Fruit fly (Drosophila melanogaster) whole organism, embryonic: ENCODE data around the gene Awh.

Experiments
- Antp ChIP-seq: fragments of 200-800 bp; sonication (Bioruptor generic); optimal IDR thresholded peaks from 3 replicates; lab custom pipeline; 2016; ENCODE audit warnings: missing biosample characterization, missing genetic modification characterization
- Awh ChIP-seq: fragments of 200-800 bp; sonication (Bioruptor generic); IDR thresholded peaks from 2 replicates; pipeline ENCODE4, ENCODE4 v1.3.6; 2022; ENCODE audit warnings: missing biosample characterization, missing genetic modification characterization
- BEAF-32 ChIP-seq: fragments of 200-800 bp; sonication (Bioruptor generic); optimal IDR thresholded peaks from 3 replicates; lab custom pipeline; 2017; ENCODE audit warnings: missing biosample characterization, missing genetic modification characterization, mild to moderate bottlenecking, moderate library complexity, missing genetic modification reagents
- CG10543 ChIP-seq: fragments of 200-800 bp; sonication (Bioruptor generic); optimal IDR thresholded peaks from 3 replicates; lab custom pipeline; 2017; ENCODE audit warnings: missing biosample characterization, mild to moderate bottlenecking, missing genetic modification characterization, moderate library complexity
- CG11093 ChIP-seq: fragments of 200-800 bp; sonication (Bioruptor generic); IDR thresholded peaks from 3 replicates; pipeline ENCODE4 v1.3.6; 2022; ENCODE audit warnings: missing biosample characterization, missing genetic modification characterization
- CG12236 ChIP-seq: fragments of 200-800 bp; sonication (Bioruptor generic); optimal IDR thresholded peaks from 2 replicates; lab custom pipeline; 2016; ENCODE audit warnings: missing biosample characterization, missing genetic modification characterization
- CG15479 ChIP-seq: fragments of 200-800 bp; sonication (Bioruptor generic); optimal IDR thresholded peaks from 3 replicates; lab custom pipeline; 2019; ENCODE audit warnings: missing biosample characterization, mild to moderate bottlenecking, missing genetic modification characterization, moderate library complexity
- CG15514 ChIP-seq: fragments of 200-800 bp; sonication (Bioruptor generic); optimal IDR thresholded peaks from 3 replicates; lab custom pipeline; 2017; ENCODE audit warnings: missing biosample characterization, missing genetic modification characterization, mild to moderate bottlenecking, moderate library complexity, missing genetic modification reagents
- CG17612 ChIP-seq: fragments of 200-800 bp; sonication (Bioruptor generic); IDR thresholded peaks from 2 replicates; pipeline ENCODE4 v1.3.6; 2022; ENCODE audit warnings: missing biosample characterization, missing genetic modification characterization
- CG18599 ChIP-seq: fragments of 200-800 bp; sonication (Bioruptor generic); optimal IDR thresholded peaks from 3 replicates; lab custom pipeline; 2017; ENCODE audit warnings: missing biosample characterization, missing genetic modification characterization, mild to moderate bottlenecking, moderate library complexity, missing genetic modification reagents
- CG2120 ChIP-seq: fragments of 200-800 bp; sonication (Bioruptor generic); optimal IDR thresholded peaks from 3 replicates; lab custom pipeline; 2016; ENCODE audit warnings: missing biosample characterization, missing genetic modification characterization
- CG30020 ChIP-seq: fragments of 200-800 bp; optimal IDR thresholded peaks from 2 replicates; lab custom pipeline; 2019; ENCODE audit warnings: missing biosample characterization, mild to moderate bottlenecking, missing genetic modification characterization, moderate library complexity
- CG3281 ChIP-seq: fragments of 200-800 bp; sonication (Bioruptor generic); optimal IDR thresholded peaks from 3 replicates; lab custom pipeline; 2017; ENCODE audit warnings: missing biosample characterization, mild to moderate bottlenecking, missing genetic modification characterization
- CG3407 ChIP-seq: fragments of 200-800 bp; sonication (Bioruptor generic); optimal IDR thresholded peaks from 2 replicates; lab custom pipeline; 2018; ENCODE audit warnings: missing biosample characterization, mild to moderate bottlenecking, missing genetic modification characterization
- CG42726 ChIP-seq: fragments of 200-800 bp; sonication (Bioruptor generic); IDR thresholded peaks from 2 replicates; pipeline ENCODE4 v1.3.6; 2022; ENCODE audit warnings: missing biosample characterization, missing genetic modification characterization; ENCODE audit not compliant: partially characterized antibody
- CG43689 ChIP-seq: fragments of 200-800 bp; sonication (Bioruptor generic); IDR thresholded peaks from 2 replicates; pipeline ENCODE4 v1.3.6; 2022; ENCODE audit warnings: missing biosample characterization, missing genetic modification characterization
- CG4854 ChIP-seq: fragments of 200-800 bp; sonication (Bioruptor generic); optimal IDR thresholded peaks from 2 replicates; lab custom pipeline; 2016; ENCODE audit warnings: missing biosample characterization, missing genetic modification characterization, inconsistent platforms
- CG6683 ChIP-seq: fragments of 200-800 bp; sonication (Bioruptor generic); optimal IDR thresholded peaks from 2 replicates; lab custom pipeline; 2017; ENCODE audit warnings: missing biosample characterization, mild to moderate bottlenecking, missing genetic modification characterization, missing genetic modification reagents
- CG6813 ChIP-seq: fragments of 200-800 bp; sonication (Bioruptor generic); optimal IDR thresholded peaks from 2 replicates; lab custom pipeline; 2017; ENCODE audit warnings: missing biosample characterization, missing genetic modification characterization, mild to moderate bottlenecking, moderate library complexity, missing genetic modification reagents
- CG7372 ChIP-seq: fragments of 200-800 bp; sonication (Bioruptor generic); IDR thresholded peaks from 2 replicates; pipeline ENCODE4 v1.3.6; 2022; ENCODE audit warnings: missing biosample characterization, missing genetic modification characterization
- CG7745 ChIP-seq: fragments of 200-800 bp; sonication (Bioruptor generic); optimal IDR thresholded peaks from 2 replicates; lab custom pipeline; 2018; ENCODE audit warnings: missing biosample characterization, mild to moderate bottlenecking, missing genetic modification characterization, moderate library complexity
- CG8478 ChIP-seq: fragments of >200 bp; optimal IDR thresholded peaks from 2 replicates; lab custom pipeline; 2018
- CG9215 ChIP-seq: fragments of 200-800 bp; sonication (Bioruptor generic); IDR thresholded peaks from 2 replicates; pipeline ENCODE4 v1.3.6; 2022; ENCODE audit warnings: missing biosample characterization, missing genetic modification characterization
- Camta ChIP-seq: fragments of 200-800 bp; sonication (Bioruptor generic); optimal IDR thresholded peaks from 2 replicates; lab custom pipeline; 2016; ENCODE audit warnings: missing biosample characterization, missing genetic modification characterization
- Dp ChIP-seq: fragments of 200-800 bp; sonication (Bioruptor generic); optimal IDR thresholded peaks from 2 replicates; lab custom pipeline; 2018; ENCODE audit warnings: missing biosample characterization, mild to moderate bottlenecking, missing genetic modification characterization, moderate library complexity
- Fer1 ChIP-seq: fragments of 200-800 bp; sonication (Bioruptor generic); optimal IDR thresholded peaks from 2 replicates; lab custom pipeline; 2017; ENCODE audit warnings: missing biosample characterization, mild to moderate bottlenecking, missing genetic modification characterization
- Fer2 ChIP-seq: fragments of 200-800 bp; sonication (Bioruptor generic); optimal IDR thresholded peaks from 2 replicates; lab custom pipeline; 2018; ENCODE audit warnings: missing biosample characterization, mild to moderate bottlenecking, missing genetic modification characterization, moderate library complexity
- Gsc ChIP-seq: fragments of 200-800 bp; sonication (Bioruptor generic); IDR thresholded peaks from 2 replicates; pipeline ENCODE4 v1.3.6; 2022; ENCODE audit warnings: missing biosample characterization, missing genetic modification characterization
- Mrtf ChIP-seq: fragments of 200-800 bp; sonication (Bioruptor generic); IDR thresholded peaks from 3 replicates; pipeline ENCODE4 v1.3.6; 2022; ENCODE audit warnings: missing biosample characterization, missing genetic modification characterization
- Optix ChIP-seq: fragments of 200-800 bp; sonication (Bioruptor generic); IDR thresholded peaks from 3 replicates; pipeline ENCODE4 v1.3.6; 2022; ENCODE audit warnings: missing biosample characterization, missing genetic modification characterization
- PHDP ChIP-seq: fragments of 200-800 bp; sonication (Bioruptor generic); optimal IDR thresholded peaks from 3 replicates; lab custom pipeline; 2018; ENCODE audit warnings: missing biosample characterization, mild to moderate bottlenecking, missing genetic modification characterization, moderate library complexity
- Ravus ChIP-seq: fragments of 200-800 bp; sonication (Bioruptor generic); IDR thresholded peaks from 2 replicates; pipeline ENCODE4 v1.3.6; 2022; ENCODE audit warnings: missing biosample characterization, missing genetic modification characterization
- Rx ChIP-seq: fragments of 200-800 bp; sonication (Bioruptor generic); IDR thresholded peaks from 2 replicates; pipeline ENCODE4 v1.3.6; 2022; ENCODE audit warnings: missing biosample characterization, missing genetic modification characterization
- Side ChIP-seq: fragments of 200-800 bp; sonication (Bioruptor generic); optimal IDR thresholded peaks from 2 replicates; lab custom pipeline; 2016; ENCODE audit warnings: missing biosample characterization, missing genetic modification characterization
- Ssrp ChIP-seq: fragments of 200-800 bp; sonication (Bioruptor generic); optimal IDR thresholded peaks from 2 replicates; lab custom pipeline; 2018; ENCODE audit warnings: missing biosample characterization, mild to moderate bottlenecking, missing genetic modification characterization, moderate library complexity
- Xbp1 ChIP-seq: fragments of 200-800 bp; sonication (Bioruptor generic); optimal IDR thresholded peaks from 3 replicates; lab custom pipeline; 2016; ENCODE audit warnings: missing biosample characterization, mild to moderate bottlenecking, missing genetic modification characterization
- az2 ChIP-seq: fragments of 200-800 bp; sonication (Bioruptor generic); optimal IDR thresholded peaks from 3 replicates; lab custom pipeline; 2016; ENCODE audit warnings: missing biosample characterization, missing genetic modification characterization
- bowl ChIP-seq: fragments of 200-800 bp; sonication (Bioruptor generic); IDR thresholded peaks from 2 replicates; pipeline ENCODE4 v1.3.6; 2022; ENCODE audit warnings: missing biosample characterization, missing genetic modification characterization
- caup ChIP-seq: fragments of 200-800 bp; sonication (Bioruptor generic); optimal IDR thresholded peaks from 3 replicates; lab custom pipeline; 2017; ENCODE audit warnings: missing biosample characterization, mild to moderate bottlenecking, missing genetic modification characterization, moderate library complexity; ENCODE audit not compliant: severe bottlenecking
- ci ChIP-seq: fragments of 200-800 bp; sonication (Bioruptor generic); IDR thresholded peaks from 3 replicates; pipeline ENCODE4 v1.3.6; 2022; ENCODE audit warnings: missing biosample characterization, missing genetic modification characterization
- corto ChIP-seq: fragments of 200-800 bp; sonication (Bioruptor generic); optimal IDR thresholded peaks from 2 replicates; lab custom pipeline; 2016; ENCODE audit warnings: missing biosample characterization, mild to moderate bottlenecking, missing genetic modification characterization, moderate library complexity
- dan ChIP-seq: fragments of 200-800 bp; sonication (Bioruptor generic); IDR thresholded peaks from 2 replicates; pipeline ENCODE4 v1.3.6; 2022; ENCODE audit warnings: missing biosample characterization, missing genetic modification characterization
- grn ChIP-seq: fragments of 200-800 bp; sonication (Bioruptor generic); optimal IDR thresholded peaks from 3 replicates; lab custom pipeline; 2017; ENCODE audit warnings: missing biosample characterization, missing genetic modification characterization
- gsb ChIP-seq: fragments of 200-800 bp; sonication (Bioruptor generic); IDR thresholded peaks from 2 replicates; pipeline ENCODE4 v1.3.6; 2022; ENCODE audit warnings: missing biosample characterization, missing genetic modification characterization
- hth ChIP-seq: fragments of >200 bp; optimal IDR thresholded peaks from 2 replicates; lab custom pipeline; 2017; ENCODE audit warnings: inconsistent platforms
- knrl ChIP-seq: fragments of 200-800 bp; sonication (Bioruptor generic); IDR thresholded peaks from 3 replicates; pipeline ENCODE4 v1.3.6; 2022; ENCODE audit warnings: missing biosample characterization, missing genetic modification characterization; ENCODE audit not compliant: partially characterized antibody
- onecut ChIP-seq: fragments of 200-800 bp; sonication (Bioruptor generic); IDR thresholded peaks from 2 replicates; pipeline ENCODE4 v1.3.6; 2022; ENCODE audit warnings: missing biosample characterization, missing genetic modification characterization
- pnt ChIP-seq: fragments of 200-800 bp; sonication (Bioruptor generic); optimal IDR thresholded peaks from 3 replicates; lab custom pipeline; 2016; ENCODE audit warnings: missing biosample characterization, missing genetic modification characterization
- ranshi ChIP-seq: fragments of 200-800 bp; sonication (Bioruptor generic); IDR thresholded peaks from 2 replicates; pipeline ENCODE4 v1.3.6; 2022; ENCODE audit warnings: missing biosample characterization, missing genetic modification characterization
- rib ChIP-seq: fragments of 200-800 bp; sonication (Bioruptor generic); IDR thresholded peaks from 2 replicates; pipeline ENCODE4 v1.3.6; 2022; ENCODE audit warnings: missing biosample characterization, missing genetic modification characterization
- scrt ChIP-seq: fragments of 200-800 bp; sonication (Bioruptor generic); optimal IDR thresholded peaks from 2 replicates; lab custom pipeline; 2018; ENCODE audit warnings: missing biosample characterization, mild to moderate bottlenecking, missing genetic modification characterization, moderate library complexity
- ssp ChIP-seq: fragments of 200-800 bp; sonication (Bioruptor generic); IDR thresholded peaks from 2 replicates; pipeline ENCODE4 v1.3.6; 2022; ENCODE audit warnings: missing biosample characterization, missing genetic modification characterization
- zen ChIP-seq: fragments of 200-800 bp; sonication (Bioruptor generic); optimal IDR thresholded peaks from 3 replicates; lab custom pipeline; 2018; ENCODE audit warnings: missing biosample characterization, mild to moderate bottlenecking, missing genetic modification characterization, moderate library complexity

Awh gene

dm6 chr3L:3809943-3810342 lies 36.1 kb upstream of the Awh start, which contains the start of gene CG32262 (continued):
- TF ChIP-seq CG17612 (GFP tag; lab: Robert Waterston, UW) (no peak), CG2120 (no peak), bowl (GFP tag; lab: Robert Waterston, UW) (no peak), gsb (no peak), ranshi (GFP tag; lab: Robert Waterston, UW) (no peak), zen (tag; lab: Kevin White, UChicago) (no peak), Xbp1 (GFP tag; lab: Kevin White, UChicago) (no peak), Ssrp (tag; lab: Kevin White, UChicago) (no peak), onecut (GFP tag; lab: Robert Waterston, UW) (no peak), CG15479 (GFP tag; lab: Kevin White, UChicago) (no peak), CG30020 (tag; lab: Kevin White, UChicago) (no peak), ci (0 out of 3 replicates have a peak, but pooled peaks have one; percentile 29), Mrtf (GFP tag; lab: Robert Waterston, UW) (no peak), CG7372 (no peak), PHDP (tag; lab: Kevin White, UChicago) (no peak), CG6683 (GFP tag; lab: Kevin White, UChicago) (no peak), CG11093 (no peak), Antp (GFP tag; lab: Kevin White, UChicago) (no peak), CG18599 (GFP tag; lab: Kevin White, UChicago) (no peak), Dp (GFP tag; lab: Kevin White, UChicago) (peak; percentile 85), Fer2 (tag; lab: Kevin White, UChicago) (no peak), CG4854 (GFP tag; lab: Kevin White, UChicago) (no peak), CG6813 (no peak), pnt (no peak), Camta (GFP tag; lab: Kevin White, UChicago) (no peak), CG9215 (GFP tag; lab: Robert Waterston, UW) (no peak), BEAF-32 (GFP tag; lab: Kevin White, UChicago) (peak; percentile 59), CG7745 (tag; lab: Kevin White, UChicago) (no peak), Ravus (no peak), CG3281 (no peak), knrl (GFP tag; lab: Robert Waterston, UW) (no peak), CG43689 (GFP tag; lab: Robert Waterston, UW) (no peak), Optix (GFP tag; lab: Robert Waterston, UW) (no peak), az2 (GFP tag; lab: Kevin White, UChicago) (no peak), CG15514 (no peak), caup (GFP tag; lab: Kevin White, UChicago) (no peak), Rx (GFP tag; lab: Robert Waterston, UW) (no peak), hth (lab: Kevin White, UChicago) (no peak), CG10543 (GFP tag; lab: Kevin White, UChicago) (no peak), Side (GFP tag; lab: Kevin White, UChicago) (no peak), Gsc (GFP tag; lab: Robert Waterston, UW) (no peak), Awh (no peak), Fer1 (GFP tag; lab: Kevin White, UChicago) (peak; percentile 19), CG8478 (lab: Kevin White, UChicago) (no peak), CG42726 (GFP tag; lab: Robert Waterston, UW) (no peak), CG3407 (GFP tag; lab: Kevin White, UChicago) (no peak), rib (GFP tag; lab: Robert Waterston, UW) (no peak), CG12236 (no peak), corto (GFP tag; lab: Kevin White, UChicago) (no peak), grn (no peak), scrt (GFP tag; lab: Kevin White, UChicago) (no peak), ssp (no peak), dan (GFP tag; lab: Robert Waterston, UW) (no peak)
